Worm (Caenorhabditis elegans) whole organism, L3 larva: Measurements from ENCODE around the gene mrpl-30.

Experiments used
- elt-3 ChIP-seq, 3 experiments: fragments of 150-350 bp in 1 of 3; sonication (generic microtip) in 2 of 3; optimal IDR thresholded peaks; 2 replicates in 2 of 3; 4 replicates in 1 of 3; lab custom pipeline; 2014 to 2017; ENCODE audit warnings: missing biosample characterization in 3 of 3, missing genetic modification characterization in 3 of 3
- nhr-12 ChIP-seq: fragments of 150-350 bp; optimal IDR thresholded peaks from 2 replicates; lab custom pipeline; 2014; ENCODE audit warnings: missing biosample characterization, missing genetic modification characterization
- nhr-237 ChIP-seq: fragments of 150-350 bp; optimal IDR thresholded peaks from 2 replicates; lab custom pipeline; 2014; ENCODE audit warnings: missing biosample characterization, missing genetic modification characterization
- unc-62 ChIP-seq: fragments of 150-350 bp; sonication (generic microtip); optimal IDR thresholded peaks from 4 replicates; lab custom pipeline; 2014; ENCODE audit warnings: missing biosample characterization, missing genetic modification reagents, missing genetic modification characterization

ce11 chrIII:2418159-2418658 is 7.4 kb upstream of the mrpl-30 start, which contains the start of the genes W04B5.5 and W04B5.3:
- TF ChIP-seq nhr-12 (no peak), unc-62 (GFP tag; lab: Kevin White, UChicago) (no peak), nhr-237 (no peak), elt-3 (tag; optimal IDR thresholded peaks at IDR 0.05; lab: Kevin White, UChicago) (no peak)
